Fruit fly (Drosophila melanogaster) whole organism, pupa: ENCODE data around the gene Prosbeta3.

Experiments
- CG12605 ChIP-seq: fragments of 200-800 bp; sonication (Bioruptor generic); IDR thresholded peaks from 2 replicates; pipeline ENCODE4 v1.3.6; 2022; ENCODE audit warnings: missing biosample characterization, missing genetic modification characterization
- EcR ChIP-seq: fragments of 200-800 bp; sonication (Bioruptor generic); optimal IDR thresholded peaks from 3 replicates; lab custom pipeline; 2019; ENCODE audit warnings: missing biosample characterization, missing genetic modification characterization, mild to moderate bottlenecking, moderate library complexity, missing genetic modification reagents
- Snoo ChIP-seq: fragments of 200-800 bp; sonication (Bioruptor generic); optimal IDR thresholded peaks from 3 replicates; lab custom pipeline; 2017; ENCODE audit warnings: missing biosample characterization, mild to moderate bottlenecking, missing genetic modification characterization, inconsistent platforms
- rn ChIP-seq: fragments of 200-800 bp; sonication (Bioruptor generic); IDR thresholded peaks from 2 replicates; pipeline ENCODE4 v1.3.6; 2022; ENCODE audit warnings: missing biosample characterization, missing genetic modification characterization

DNA sequence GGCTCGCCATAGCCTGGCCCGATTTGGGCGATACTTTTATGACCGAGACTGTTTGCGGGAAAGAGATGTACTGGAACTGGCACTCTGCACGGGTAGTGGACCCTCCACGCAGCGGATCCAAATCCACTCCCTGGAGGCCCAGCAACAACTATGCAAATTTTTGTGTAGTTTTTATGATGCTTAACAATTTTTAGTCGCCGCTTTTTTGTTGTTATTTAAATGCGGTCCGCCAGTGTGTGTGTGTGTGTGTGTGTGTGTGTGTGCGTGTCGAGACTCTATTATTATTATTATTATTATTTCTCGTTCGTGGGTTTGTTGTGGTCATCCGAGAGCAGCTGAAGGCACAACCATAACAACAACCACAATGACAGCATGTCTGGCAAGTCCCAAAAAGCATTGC is 46.9 kb downstream of the Prosbeta3 start:
- TF ChIP-seq EcR (GFP tag; lab: Kevin White, UChicago) (no peak), CG12605 (GFP tag; lab: Robert Waterston, UW) (no peak), rn (GFP tag; lab: Robert Waterston, UW) (no peak), Snoo (no peak)
